Fruit fly (Drosophila melanogaster) whole organism, embryonic: ENCODE measurements around the gene Muc18B.

Source experiments
- Asciz ChIP-seq: fragments of 200-800 bp; sonication (Bioruptor generic); optimal IDR thresholded peaks from 2 replicates; lab custom pipeline; 2017; ENCODE audit warnings: missing biosample characterization, mild to moderate bottlenecking, missing genetic modification characterization, missing genetic modification reagents
- C15 ChIP-seq: fragments of 200-800 bp; sonication (Bioruptor generic); IDR thresholded peaks from 3 replicates; pipeline ENCODE4 v1.3.6; 2022; ENCODE audit warnings: missing biosample characterization, missing genetic modification characterization
- CG10267 ChIP-seq: fragments of 200-800 bp; sonication (Bioruptor generic); optimal IDR thresholded peaks from 2 replicates; lab custom pipeline; 2018; ENCODE audit warnings: missing biosample characterization, mild to moderate bottlenecking, missing genetic modification characterization, moderate library complexity
- CG14050 ChIP-seq: fragments of 200-800 bp; sonication (Bioruptor generic); IDR thresholded peaks from 3 replicates; pipeline ENCODE4 v1.3.6; 2022; ENCODE audit warnings: missing biosample characterization, missing genetic modification characterization
- CG15479 ChIP-seq: fragments of 200-800 bp; sonication (Bioruptor generic); optimal IDR thresholded peaks from 3 replicates; lab custom pipeline; 2019; ENCODE audit warnings: missing biosample characterization, mild to moderate bottlenecking, missing genetic modification characterization, moderate library complexity
- CG17385 ChIP-seq: fragments of 200-800 bp; sonication (Bioruptor generic); optimal IDR thresholded peaks from 3 replicates; lab custom pipeline; 2018; ENCODE audit warnings: missing biosample characterization, mild to moderate bottlenecking, missing genetic modification characterization
- CG18619 ChIP-seq: fragments of 200-800 bp; sonication (Bioruptor generic); optimal IDR thresholded peaks from 3 replicates; lab custom pipeline; 2017; ENCODE audit warnings: missing biosample characterization, mild to moderate bottlenecking, missing genetic modification characterization
- CG2116 ChIP-seq: fragments of 200-800 bp; sonication (Bioruptor generic); optimal IDR thresholded peaks from 3 replicates; lab custom pipeline; 2018; ENCODE audit warnings: missing biosample characterization, mild to moderate bottlenecking, missing genetic modification characterization
- CG31224 ChIP-seq: fragments of 200-800 bp; sonication (Bioruptor generic); IDR thresholded peaks from 2 replicates; pipeline ENCODE4 v1.3.6; 2022; ENCODE audit warnings: missing biosample characterization, missing genetic modification characterization
- CG32767 ChIP-seq: fragments of 200-800 bp; sonication (Bioruptor generic); IDR thresholded peaks from 2 replicates; pipeline ENCODE4 v1.3.6; 2022; ENCODE audit warnings: missing biosample characterization, missing genetic modification characterization
- CG3847 ChIP-seq: fragments of 200-800 bp; sonication (Bioruptor generic); IDR thresholded peaks from 2 replicates; pipeline ENCODE4 v1.3.6; 2022; ENCODE audit warnings: missing biosample characterization, missing genetic modification characterization
- CG3995 ChIP-seq: fragments of 200-800 bp; sonication (Bioruptor generic); optimal IDR thresholded peaks from 3 replicates; lab custom pipeline; 2016; ENCODE audit warnings: missing biosample characterization, missing genetic modification characterization
- CG6765 ChIP-seq: fragments of 200-800 bp; sonication (Bioruptor generic); optimal IDR thresholded peaks from 3 replicates; lab custom pipeline; 2017; ENCODE audit warnings: missing biosample characterization, mild to moderate bottlenecking, missing genetic modification characterization
- CG9876 ChIP-seq: fragments of 200-800 bp; sonication (Bioruptor generic); optimal IDR thresholded peaks from 2 replicates; lab custom pipeline; 2016; ENCODE audit warnings: missing biosample characterization, missing genetic modification characterization
- CG9932 ChIP-seq: fragments of 200-800 bp; sonication (Bioruptor generic); IDR thresholded peaks from 2 replicates; pipeline ENCODE4 v1.3.6; 2022; ENCODE audit warnings: missing biosample characterization, missing genetic modification characterization
- CHES-1-like ChIP-seq: fragments of 200-800 bp; sonication (Bioruptor generic); optimal IDR thresholded peaks from 2 replicates; lab custom pipeline; 2016; ENCODE audit warnings: missing biosample characterization, missing genetic modification characterization
- Gug ChIP-seq: fragments of 200-800 bp; sonication (Bioruptor generic); IDR thresholded peaks from 4 replicates; pipeline ENCODE4 v1.3.6; 2022; ENCODE audit warnings: missing biosample characterization, missing genetic modification characterization
- HLH4C ChIP-seq: fragments of 200-800 bp; sonication (Bioruptor generic); IDR thresholded peaks from 3 replicates; pipeline ENCODE4 v1.3.6; 2022; ENCODE audit warnings: missing biosample characterization, missing genetic modification characterization; ENCODE audit not compliant: partially characterized antibody
- HLHmδ ChIP-seq: fragments of 200-800 bp; sonication (Bioruptor generic); optimal IDR thresholded peaks from 2 replicates; lab custom pipeline; 2018; ENCODE audit warnings: missing biosample characterization, mild to moderate bottlenecking, missing genetic modification characterization, moderate library complexity
- MTF-1 ChIP-seq: fragments of 200-800 bp; sonication (Bioruptor generic); optimal IDR thresholded peaks from 2 replicates; lab custom pipeline; 2018; ENCODE audit warnings: missing biosample characterization, mild to moderate bottlenecking, missing genetic modification characterization, borderline replicate concordance
- Mad ChIP-seq: fragments of 200-800 bp; sonication (Bioruptor generic); optimal IDR thresholded peaks from 2 replicates; lab custom pipeline; 2016; ENCODE audit warnings: missing biosample characterization, missing genetic modification characterization
- Med ChIP-seq: fragments of 200-800 bp; sonication (Bioruptor generic); peaks from one replicate; lab custom pipeline; 2016; ENCODE audit warnings: missing biosample characterization, missing genetic modification characterization, mild to moderate bottlenecking, inconsistent platforms, moderate library complexity
- Myb ChIP-seq: fragments of 200-800 bp; sonication (Bioruptor generic); optimal IDR thresholded peaks from 2 replicates; lab custom pipeline; 2016; ENCODE audit warnings: missing biosample characterization, missing genetic modification characterization
- Pdp1 ChIP-seq, 2 experiments: fragments of 200-800 bp; sonication (Bioruptor generic); optimal IDR thresholded peaks; 3 replicates each; lab custom pipeline; 2016; ENCODE audit warnings: missing biosample characterization in 2 of 2, missing genetic modification characterization in 2 of 2, mild to moderate bottlenecking in 1 of 2, moderate library complexity in 1 of 2
- Rfx ChIP-seq: fragments of 200-800 bp; sonication (Bioruptor generic); IDR thresholded peaks from 2 replicates; pipeline ENCODE4 v1.3.6; 2022; ENCODE audit warnings: missing biosample characterization, missing genetic modification characterization
- Ssrp ChIP-seq: fragments of 200-800 bp; sonication (Bioruptor generic); optimal IDR thresholded peaks from 2 replicates; lab custom pipeline; 2018; ENCODE audit warnings: missing biosample characterization, mild to moderate bottlenecking, missing genetic modification characterization, moderate library complexity
- Trl ChIP-seq, 3 experiments: fragments of >200 bp in 2 of 3; fragments of 200-800 bp in 1 of 3; sonication (Bioruptor generic) in 1 of 3; optimal IDR thresholded peaks; 2 replicates in 1 of 3; 3 replicates in 2 of 3; lab custom pipeline; 2016 to 2017; ENCODE audit warnings: missing biosample characterization in 1 of 3, missing genetic modification characterization in 1 of 3
- ab ChIP-seq: fragments of 200-800 bp; sonication (Bioruptor generic); optimal IDR thresholded peaks from 2 replicates; lab custom pipeline; 2016; ENCODE audit warnings: missing biosample characterization, missing genetic modification characterization
- al ChIP-seq: fragments of 200-800 bp; sonication (Bioruptor generic); IDR thresholded peaks from 2 replicates; pipeline ENCODE4 v1.3.6; 2022; ENCODE audit warnings: missing biosample characterization, missing genetic modification characterization
- cas ChIP-seq: fragments of 200-800 bp; sonication (Bioruptor generic); IDR thresholded peaks from 2 replicates; pipeline ENCODE4 v1.3.6; 2022; ENCODE audit warnings: missing biosample characterization, missing genetic modification characterization
- cato ChIP-seq: fragments of 200-800 bp; sonication (Bioruptor generic); optimal IDR thresholded peaks from 2 replicates; lab custom pipeline; 2016; ENCODE audit warnings: missing biosample characterization, missing genetic modification characterization, borderline replicate concordance
- chm ChIP-seq: fragments of 200-800 bp; sonication (Bioruptor generic); IDR thresholded peaks from 2 replicates; pipeline ENCODE4 v1.3.6; 2022; ENCODE audit warnings: missing biosample characterization, missing genetic modification characterization
- crol ChIP-seq: fragments of 200-800 bp; sonication (Bioruptor generic); IDR thresholded peaks from 2 replicates; pipeline ENCODE4 v1.3.6; 2022; ENCODE audit warnings: missing biosample characterization, missing genetic modification characterization
- dysf ChIP-seq: fragments of 200-800 bp; sonication (Bioruptor generic); IDR thresholded peaks from 3 replicates; pipeline ENCODE4 v1.3.6; 2022; ENCODE audit warnings: missing biosample characterization, missing genetic modification characterization
- ems ChIP-seq: fragments of 200-800 bp; sonication (Bioruptor generic); optimal IDR thresholded peaks from 3 replicates; lab custom pipeline; 2016; ENCODE audit warnings: missing biosample characterization, missing genetic modification characterization
- gem ChIP-seq: fragments of 200-800 bp; sonication (Bioruptor generic); optimal IDR thresholded peaks from 2 replicates; lab custom pipeline; 2019; ENCODE audit warnings: missing biosample characterization, mild to moderate bottlenecking, missing genetic modification characterization, moderate library complexity
- grau ChIP-seq: fragments of 200-800 bp; optimal IDR thresholded peaks from 3 replicates; lab custom pipeline; 2019; ENCODE audit warnings: missing biosample characterization, mild to moderate bottlenecking, missing genetic modification characterization, moderate library complexity
- hth ChIP-seq: fragments of >200 bp; optimal IDR thresholded peaks from 2 replicates; lab custom pipeline; 2017; ENCODE audit warnings: inconsistent platforms
- jing ChIP-seq: fragments of 200-800 bp; sonication (Bioruptor generic); optimal IDR thresholded peaks from 2 replicates; lab custom pipeline; 2018; ENCODE audit warnings: missing biosample characterization, mild to moderate bottlenecking, missing genetic modification characterization
- jumu ChIP-seq: fragments of 200-800 bp; sonication (Bioruptor generic); optimal IDR thresholded peaks from 3 replicates; lab custom pipeline; 2016; ENCODE audit warnings: missing biosample characterization, missing genetic modification characterization
- lola ChIP-seq, 3 experiments: fragments of >200 bp in 2 of 3; fragments of 200-800 bp in 1 of 3; sonication (Bioruptor generic) in 1 of 3; optimal IDR thresholded peaks; 2 replicates each; lab custom pipeline; 2017 to 2019; ENCODE audit warnings: missing biosample characterization in 3 of 3, missing genetic modification characterization in 3 of 3, mild to moderate bottlenecking in 1 of 3, moderate library complexity in 1 of 3
- run ChIP-seq: fragments of 200-800 bp; sonication (Bioruptor generic); optimal IDR thresholded peaks from 3 replicates; lab custom pipeline; 2018; ENCODE audit warnings: missing biosample characterization, mild to moderate bottlenecking, missing genetic modification characterization
- sr ChIP-seq: fragments of 200-800 bp; sonication (Bioruptor generic); IDR thresholded peaks from 3 replicates; pipeline ENCODE4 v1.3.6; 2022; ENCODE audit warnings: missing biosample characterization, missing genetic modification characterization
- stc ChIP-seq: fragments of 200-800 bp; sonication (Bioruptor generic); IDR thresholded peaks from 2 replicates; pipeline ENCODE4 v1.3.6; 2022; ENCODE audit warnings: missing biosample characterization, missing genetic modification characterization
- tio ChIP-seq: fragments of 200-800 bp; sonication (Bioruptor generic); optimal IDR thresholded peaks from 2 replicates; lab custom pipeline; 2017; ENCODE audit warnings: missing biosample characterization, missing genetic modification characterization, inconsistent platforms
- tup ChIP-seq: fragments of 200-800 bp; sonication (Bioruptor generic); optimal IDR thresholded peaks from 2 replicates; lab custom pipeline; 2016; ENCODE audit warnings: missing biosample characterization, mild to moderate bottlenecking, missing genetic modification characterization, moderate library complexity
- zen ChIP-seq: fragments of 200-800 bp; sonication (Bioruptor generic); optimal IDR thresholded peaks from 3 replicates; lab custom pipeline; 2018; ENCODE audit warnings: missing biosample characterization, mild to moderate bottlenecking, missing genetic modification characterization, moderate library complexity
- zfh1 ChIP-seq: fragments of 200-800 bp; sonication (Bioruptor generic); IDR thresholded peaks from 3 replicates; pipeline ENCODE4 v1.3.6; 2022; ENCODE audit warnings: missing biosample characterization, missing genetic modification characterization

The Muc18B gene

DNA sequence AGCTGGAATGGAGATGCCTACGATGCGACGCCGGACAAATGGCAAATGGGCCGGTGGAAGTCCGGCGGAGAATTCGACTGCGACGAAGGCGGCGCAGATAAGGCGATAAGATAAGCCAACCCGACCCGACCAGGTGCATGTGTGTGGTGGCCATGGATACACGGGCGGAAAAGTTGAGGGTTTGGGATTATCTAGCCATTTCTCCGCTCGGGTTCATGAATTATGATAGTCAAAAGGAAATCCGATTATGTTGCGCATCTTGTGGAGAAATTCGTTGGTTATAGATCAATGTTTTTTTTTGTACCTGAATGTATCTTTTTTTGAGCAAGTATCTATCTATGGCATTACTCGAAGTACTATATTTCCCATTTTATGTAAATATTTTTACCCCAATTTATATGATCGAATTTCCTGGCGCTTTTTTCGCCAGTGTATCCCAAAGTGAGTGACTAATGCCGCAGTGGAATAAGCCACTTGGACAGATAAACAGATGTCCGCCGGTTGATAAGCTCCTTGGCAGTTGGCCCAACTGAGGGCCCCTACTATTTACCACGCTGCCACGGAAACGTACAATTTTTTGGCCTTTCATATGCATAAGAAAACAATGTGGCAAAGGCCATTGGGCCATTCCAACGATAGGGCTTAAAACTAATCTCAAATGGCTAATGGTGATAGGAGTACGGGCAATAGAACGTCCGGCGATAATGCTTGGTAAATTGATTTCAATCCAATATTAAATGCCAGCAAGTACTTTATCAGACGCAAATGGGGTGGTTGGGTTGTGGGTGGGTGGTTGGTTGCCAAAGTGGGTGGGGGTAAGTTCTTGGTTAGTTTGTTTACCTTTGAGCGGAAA, 32.1 kb downstream of the Muc18B start, which contains the start of gene CG7992 (continued):
- TF ChIP-seq CG3847 (GFP tag; lab: Robert Waterston, UW) (peak; percentile 48), chm (GFP tag; lab: Robert Waterston, UW) (no peak), HLH4C (GFP tag; lab: Robert Waterston, UW) (no peak), CG2116 (GFP tag; lab: Kevin White, UChicago) (peak; percentile 13), cas (GFP tag; lab: Robert Waterston, UW) (no peak), gem (tag; lab: Kevin White, UChicago) (peak; percentile 79), CG17385 (GFP tag; lab: Kevin White, UChicago) (peak; percentile 58), zfh1 (GFP tag; lab: Robert Waterston, UW) (no peak), CG18619 (peak; percentile 46), zen (peak; percentile 23), crol (GFP tag; lab: Robert Waterston, UW) (no peak), CG32767 (GFP tag; lab: Robert Waterston, UW) (peak; percentile 56; the same call in 1 of the 2 replicates), Mad (GFP tag; lab: Kevin White, UChicago) (peak; percentile 29), stc (0 out of 2 replicates have a peak, but pooled peaks have one; percentile 13), MTF-1 (GFP tag; lab: Kevin White, UChicago) (no peak), cato (GFP tag; lab: Kevin White, UChicago) (no peak), Med (GFP tag; lab: Kevin White, UChicago) (peak; percentile 87), CG15479 (GFP tag; lab: Kevin White, UChicago) (peak; percentile 40), ems (no peak), Rfx (peak; percentile 63), grau (tag; lab: Kevin White, UChicago) (peak; percentile 65), al (GFP tag; lab: Robert Waterston, UW) (peak; percentile 46; the same call in 1 of the 2 replicates), tio (GFP tag; lab: Kevin White, UChicago) (no peak), CG3995 (peak; percentile 4), dysf (GFP tag; lab: Robert Waterston, UW) (peak; percentile 70), lola (GFP tag; optimal IDR thresholded peaks at IDR 0.05; lab: Kevin White, UChicago) (peak in 1 of 3 experiments; percentile 20), HLHmδ (GFP tag; lab: Kevin White, UChicago) (no peak), Asciz (GFP tag; lab: Kevin White, UChicago) (peak; percentile 14), sr (GFP tag; lab: Robert Waterston, UW) (no peak), jing (GFP tag; lab: Kevin White, UChicago) (no peak), Pdp1 (GFP tag; optimal IDR thresholded peaks at IDR 0.05; lab: Kevin White, UChicago) (peak; percentile 59 to 65), tup (GFP tag; lab: Kevin White, UChicago) (peak; percentile 19), run (tag; lab: Kevin White, UChicago) (peak; percentile 41), Ssrp (peak; percentile 25), CG6765 (GFP tag; lab: Kevin White, UChicago) (peak; percentile 51), CG9876 (GFP tag; lab: Kevin White, UChicago) (peak; percentile 10), Trl (optimal IDR thresholded peaks at IDR 0.05; lab: Kevin White, UChicago) (no peak), Trl (GFP tag; optimal IDR thresholded peaks at IDR 0.05; lab: Kevin White, UChicago) (peak; percentile 52), ab (GFP tag; lab: Kevin White, UChicago) (no peak), CG10267 (tag; lab: Kevin White, UChicago) (peak; percentile 25), CG31224 (GFP tag; lab: Robert Waterston, UW) (no peak), CG14050 (GFP tag; lab: Robert Waterston, UW) (no peak), C15 (GFP tag; lab: Robert Waterston, UW) (no peak), jumu (GFP tag; lab: Kevin White, UChicago) (peak; percentile 37), CHES-1-like (GFP tag; lab: Kevin White, UChicago) (peak; percentile 74), hth (no peak), CG9932 (GFP tag; lab: Robert Waterston, UW) (0 out of 2 replicates have a peak, but pooled peaks have one; percentile 21), Gug (GFP tag; lab: Robert Waterston, UW) (0 out of 4 replicates have a peak, but pooled peaks have one; percentile 13), Myb (GFP tag; lab: Kevin White, UChicago) (peak; percentile 52)
